Worm (Caenorhabditis elegans): ENCODE data around the gene gtf-2H5.

- TF ChIP-seq lin-15B (tag; optimal IDR thresholded peaks at IDR 0.05) (no peak), zag-1 (tag; optimal IDR thresholded peaks at IDR 0.05) (no peak), pqm-1 (tag; optimal IDR thresholded peaks at IDR 0.05) (no peak), nhr-90 (tag; optimal IDR thresholded peaks at IDR 0.05; ENCODE audit: poor library complexity) (no peak)
These were observed 40.3 kb downstream of the gtf-2H5 start for ce11 chrIII:537054-537453.

Measured in whole organism, L1 larva.